Fruit fly (Drosophila melanogaster) whole organism, embryonic: ENCODE measurements around the gene Frq2.

Experiments used
- B-H1 ChIP-seq: fragments of 200-800 bp; sonication (Bioruptor generic); IDR thresholded peaks from 3 replicates; pipeline ENCODE4 v1.3.6; 2022; ENCODE audit warnings: missing biosample characterization, missing genetic modification characterization
- B-H2 ChIP-seq: fragments of 200-800 bp; sonication (Bioruptor generic); optimal IDR thresholded peaks from 2 replicates; lab custom pipeline; 2018; ENCODE audit warnings: missing biosample characterization, mild to moderate bottlenecking, missing genetic modification characterization
- BtbVII ChIP-seq: fragments of 200-800 bp; sonication (Bioruptor generic); optimal IDR thresholded peaks from 3 replicates; lab custom pipeline; 2017; ENCODE audit warnings: missing biosample characterization, mild to moderate bottlenecking, missing genetic modification characterization
- CG10366 ChIP-seq: fragments of 200-800 bp; sonication (Bioruptor generic); IDR thresholded peaks from 2 replicates; pipeline ENCODE4 v1.3.6; 2022; ENCODE audit warnings: missing biosample characterization, missing genetic modification characterization
- CG14441 ChIP-seq: fragments of 200-800 bp; sonication (Bioruptor generic); IDR thresholded peaks from 2 replicates; pipeline ENCODE4 v1.3.6; 2022; ENCODE audit warnings: missing biosample characterization, missing genetic modification characterization
- CG14860 ChIP-seq: fragments of 200-800 bp; sonication (Bioruptor generic); IDR thresholded peaks from 3 replicates; pipeline ENCODE4 v1.3.6; 2022; ENCODE audit warnings: missing biosample characterization, missing genetic modification characterization; ENCODE audit not compliant: partially characterized antibody
- CG1529 ChIP-seq: fragments of 200-800 bp; sonication (Bioruptor generic); optimal IDR thresholded peaks from 3 replicates; lab custom pipeline; 2018; ENCODE audit warnings: missing biosample characterization, missing genetic modification characterization
- CG15479 ChIP-seq: fragments of 200-800 bp; sonication (Bioruptor generic); optimal IDR thresholded peaks from 3 replicates; lab custom pipeline; 2019; ENCODE audit warnings: missing biosample characterization, mild to moderate bottlenecking, missing genetic modification characterization, moderate library complexity
- CG16813 ChIP-seq: fragments of 200-800 bp; sonication (Bioruptor generic); IDR thresholded peaks from 3 replicates; pipeline ENCODE4 v1.3.6; 2022; ENCODE audit warnings: missing biosample characterization, missing genetic modification characterization; ENCODE audit not compliant: partially characterized antibody
- CG17829 ChIP-seq: fragments of 200-800 bp; optimal IDR thresholded peaks from 2 replicates; lab custom pipeline; 2019; ENCODE audit warnings: missing biosample characterization, mild to moderate bottlenecking, missing genetic modification characterization, moderate library complexity
- CG18011 ChIP-seq: fragments of 200-800 bp; sonication (Bioruptor generic); optimal IDR thresholded peaks from 2 replicates; lab custom pipeline; 2017; ENCODE audit warnings: missing biosample characterization, missing genetic modification characterization, mild to moderate bottlenecking, moderate library complexity, missing genotype
- CG18262 ChIP-seq: fragments of 200-800 bp; optimal IDR thresholded peaks from 3 replicates; lab custom pipeline; 2019; ENCODE audit warnings: missing biosample characterization, mild to moderate bottlenecking, missing genetic modification characterization, moderate library complexity
- CG18764 ChIP-seq: fragments of 200-800 bp; sonication (Bioruptor generic); optimal IDR thresholded peaks from 3 replicates; lab custom pipeline; 2016; ENCODE audit warnings: missing biosample characterization, missing genetic modification characterization
- CG33557 ChIP-seq: fragments of 200-800 bp; sonication (Bioruptor generic); optimal IDR thresholded peaks from 2 replicates; lab custom pipeline; 2019; ENCODE audit warnings: missing biosample characterization, mild to moderate bottlenecking, missing genetic modification characterization, moderate library complexity
- CG4328 ChIP-seq: fragments of 200-800 bp; sonication (Bioruptor generic); optimal IDR thresholded peaks from 3 replicates; lab custom pipeline; 2017; ENCODE audit warnings: missing biosample characterization, missing genetic modification reagents, missing genetic modification characterization
- CG4707 ChIP-seq: fragments of 200-800 bp; sonication (Bioruptor generic); optimal IDR thresholded peaks from 2 replicates; lab custom pipeline; 2018; ENCODE audit warnings: missing biosample characterization, mild to moderate bottlenecking, missing genetic modification characterization, moderate library complexity
- CG7786 ChIP-seq: fragments of 200-800 bp; sonication (Bioruptor generic); optimal IDR thresholded peaks from 2 replicates; lab custom pipeline; 2016; ENCODE audit warnings: missing biosample characterization, missing genetic modification characterization
- CG8089 ChIP-seq: fragments of 200-800 bp; sonication (Bioruptor generic); optimal IDR thresholded peaks from 3 replicates; lab custom pipeline; 2016; ENCODE audit warnings: missing biosample characterization, missing genetic modification characterization
- CG8765 ChIP-seq: fragments of 200-800 bp; sonication (Bioruptor generic); IDR thresholded peaks from 2 replicates; pipeline ENCODE4 v1.3.6; 2022; ENCODE audit warnings: missing biosample characterization, missing genetic modification characterization
- CG8944 ChIP-seq: fragments of 200-800 bp; sonication (Bioruptor generic); optimal IDR thresholded peaks from 3 replicates; lab custom pipeline; 2016; ENCODE audit warnings: missing biosample characterization, missing genetic modification characterization
- CG9797 ChIP-seq: fragments of 200-800 bp; sonication (Bioruptor generic); optimal IDR thresholded peaks from 3 replicates; lab custom pipeline; 2018; ENCODE audit warnings: missing biosample characterization, mild to moderate bottlenecking, missing genetic modification characterization
- D19B ChIP-seq: fragments of 200-800 bp; sonication (Bioruptor generic); optimal IDR thresholded peaks from 2 replicates; lab custom pipeline; 2017; ENCODE audit warnings: missing biosample characterization, mild to moderate bottlenecking, missing genetic modification characterization
- E2f2 ChIP-seq: fragments of 200-800 bp; sonication (Bioruptor generic); IDR thresholded peaks from 2 replicates; pipeline ENCODE4 v1.3.6; 2022; ENCODE audit warnings: missing biosample characterization, missing genetic modification characterization
- ERR ChIP-seq: fragments of 200-800 bp; sonication (Bioruptor generic); optimal IDR thresholded peaks from 2 replicates; lab custom pipeline; 2016; ENCODE audit warnings: missing biosample characterization, missing genetic modification characterization
- Gsc ChIP-seq: fragments of 200-800 bp; sonication (Bioruptor generic); IDR thresholded peaks from 2 replicates; pipeline ENCODE4 v1.3.6; 2022; ENCODE audit warnings: missing biosample characterization, missing genetic modification characterization
- HHEX ChIP-seq: fragments of 200-800 bp; sonication (Bioruptor generic); optimal IDR thresholded peaks from 3 replicates; lab custom pipeline; 2017; ENCODE audit warnings: missing biosample characterization, mild to moderate bottlenecking, missing genetic modification characterization, missing genetic modification reagents
- Hmx ChIP-seq: fragments of 200-800 bp; sonication (Bioruptor generic); optimal IDR thresholded peaks from 2 replicates; lab custom pipeline; 2016; ENCODE audit warnings: missing biosample characterization, missing genetic modification characterization
- Meics ChIP-seq: fragments of 200-800 bp; sonication (Bioruptor generic); optimal IDR thresholded peaks from 2 replicates; lab custom pipeline; 2017; ENCODE audit warnings: missing biosample characterization, mild to moderate bottlenecking, missing genetic modification characterization
- NC2β ChIP-seq: fragments of 200-800 bp; sonication (Bioruptor generic); optimal IDR thresholded peaks from 2 replicates; lab custom pipeline; 2016; ENCODE audit warnings: missing biosample characterization, missing genetic modification characterization
- Oaz ChIP-seq: fragments of 200-800 bp; sonication (Bioruptor generic); IDR thresholded peaks from 2 replicates; pipeline ENCODE4 v1.3.6; 2022; ENCODE audit warnings: missing biosample characterization, missing genetic modification characterization
- Optix ChIP-seq: fragments of 200-800 bp; sonication (Bioruptor generic); IDR thresholded peaks from 3 replicates; pipeline ENCODE4 v1.3.6; 2022; ENCODE audit warnings: missing biosample characterization, missing genetic modification characterization
- Ssrp ChIP-seq: fragments of 200-800 bp; sonication (Bioruptor generic); optimal IDR thresholded peaks from 2 replicates; lab custom pipeline; 2018; ENCODE audit warnings: missing biosample characterization, mild to moderate bottlenecking, missing genetic modification characterization, moderate library complexity
- Usf ChIP-seq: fragments of 200-800 bp; sonication (Bioruptor generic); optimal IDR thresholded peaks from 2 replicates; lab custom pipeline; 2017; ENCODE audit warnings: missing genotype, missing biosample characterization, missing genetic modification characterization
- ap ChIP-seq: fragments of 200-800 bp; sonication (Bioruptor generic); IDR thresholded peaks from 2 replicates; pipeline ENCODE4 v1.3.6; 2022; ENCODE audit warnings: missing biosample characterization, missing genetic modification characterization
- bsh ChIP-seq, 2 experiments: fragments of 200-800 bp; sonication (Bioruptor generic); optimal IDR thresholded peaks; 2 replicates each; lab custom pipeline; 2017 to 2018; ENCODE audit warnings: mild to moderate bottlenecking in 2 of 2, missing biosample characterization in 2 of 2, missing genetic modification characterization in 2 of 2, moderate library complexity in 1 of 2
- dmrt99B ChIP-seq: fragments of 200-800 bp; sonication (Bioruptor generic); optimal IDR thresholded peaks from 2 replicates; lab custom pipeline; 2018; ENCODE audit warnings: missing biosample characterization, mild to moderate bottlenecking, missing genetic modification characterization, moderate library complexity
- gcm ChIP-seq: fragments of 200-800 bp; sonication (Bioruptor generic); optimal IDR thresholded peaks from 2 replicates; lab custom pipeline; 2019; ENCODE audit warnings: missing biosample characterization, mild to moderate bottlenecking, missing genetic modification characterization, moderate library complexity
- her ChIP-seq: fragments of 200-800 bp; sonication (Bioruptor generic); optimal IDR thresholded peaks from 2 replicates; lab custom pipeline; 2016; ENCODE audit warnings: missing biosample characterization, missing genetic modification characterization
- mam ChIP-seq: fragments of 200-800 bp; sonication (Bioruptor generic); optimal IDR thresholded peaks from 3 replicates; lab custom pipeline; 2016; ENCODE audit warnings: missing biosample characterization, missing genetic modification characterization
- mirr ChIP-seq: fragments of 200-800 bp; sonication (Bioruptor generic); optimal IDR thresholded peaks from 3 replicates; lab custom pipeline; 2018; ENCODE audit warnings: missing biosample characterization, mild to moderate bottlenecking, missing genetic modification characterization
- nau ChIP-seq: fragments of 200-800 bp; sonication (Bioruptor generic); optimal IDR thresholded peaks from 3 replicates; lab custom pipeline; 2017; ENCODE audit warnings: missing biosample characterization, mild to moderate bottlenecking, missing genetic modification characterization, missing genetic modification reagents
- nmo ChIP-seq: fragments of 200-800 bp; sonication (Bioruptor generic); optimal IDR thresholded peaks from 2 replicates; lab custom pipeline; 2018; ENCODE audit warnings: missing biosample characterization, mild to moderate bottlenecking, missing genetic modification characterization, moderate library complexity
- onecut ChIP-seq: fragments of 200-800 bp; sonication (Bioruptor generic); IDR thresholded peaks from 2 replicates; pipeline ENCODE4 v1.3.6; 2022; ENCODE audit warnings: missing biosample characterization, missing genetic modification characterization
- sc ChIP-seq, 3 experiments: fragments of >200 bp in 2 of 3; fragments of 200-800 bp in 1 of 3; sonication (Bioruptor generic) in 1 of 3; optimal IDR thresholded peaks; 2 replicates in 2 of 3; 3 replicates in 1 of 3; lab custom pipeline; 2017; ENCODE audit warnings: mild to moderate bottlenecking in 1 of 3, missing biosample characterization in 1 of 3, missing genetic modification characterization in 1 of 3, missing genetic modification reagents in 1 of 3
- slou ChIP-seq: fragments of 200-800 bp; sonication (Bioruptor generic); optimal IDR thresholded peaks from 3 replicates; lab custom pipeline; 2016; ENCODE audit warnings: missing biosample characterization, missing genetic modification characterization
- ssp ChIP-seq: fragments of 200-800 bp; sonication (Bioruptor generic); IDR thresholded peaks from 2 replicates; pipeline ENCODE4 v1.3.6; 2022; ENCODE audit warnings: missing biosample characterization, missing genetic modification characterization
- tio ChIP-seq: fragments of 200-800 bp; sonication (Bioruptor generic); optimal IDR thresholded peaks from 2 replicates; lab custom pipeline; 2017; ENCODE audit warnings: missing biosample characterization, missing genetic modification characterization, inconsistent platforms
- tna ChIP-seq: fragments of 200-800 bp; sonication (Bioruptor generic); IDR thresholded peaks from 2 replicates; pipeline ENCODE4 v1.3.6; 2022; ENCODE audit warnings: missing biosample characterization, missing genetic modification characterization; ENCODE audit not compliant: partially characterized antibody
- vfl ChIP-seq: fragments of 200-800 bp; sonication (Bioruptor generic); optimal IDR thresholded peaks from 2 replicates; lab custom pipeline; 2016; ENCODE audit warnings: missing biosample characterization, missing genetic modification characterization

Frq2 gene

dm6 chrX:18208079-18208865 is 30.9 kb downstream of the Frq2 start (continued):
- TF ChIP-seq gcm (GFP tag; lab: Kevin White, UChicago) (no peak), onecut (no peak), CG16813 (GFP tag; lab: Robert Waterston, UW) (no peak), mam (no peak), CG15479 (GFP tag; lab: Kevin White, UChicago) (no peak), nmo (GFP tag; lab: Kevin White, UChicago) (peak; percentile 65), ERR (GFP tag; lab: Kevin White, UChicago) (no peak), Hmx (no peak), BtbVII (no peak), B-H1 (no peak), nau (GFP tag; lab: Kevin White, UChicago) (no peak), CG8765 (GFP tag; lab: Robert Waterston, UW) (no peak), mirr (GFP tag; lab: Kevin White, UChicago) (no peak), CG18764 (GFP tag; lab: Kevin White, UChicago) (no peak), tio (GFP tag; lab: Kevin White, UChicago) (peak; percentile 19), CG33557 (peak; percentile 7), dmrt99B (peak; percentile 2), CG9797 (no peak), CG17829 (tag; lab: Kevin White, UChicago) (peak; percentile 37), CG4328 (GFP tag; lab: Kevin White, UChicago) (no peak), B-H2 (GFP tag; lab: Kevin White, UChicago) (no peak), CG18011 (no peak), slou (GFP tag; lab: Kevin White, UChicago) (no peak), Ssrp (peak; percentile 42), her (GFP tag; lab: Kevin White, UChicago) (no peak), vfl (GFP tag; lab: Kevin White, UChicago) (no peak), CG7786 (GFP tag; lab: Kevin White, UChicago) (no peak), CG14860 (GFP tag; lab: Robert Waterston, UW) (no peak), E2f2 (GFP tag; lab: Robert Waterston, UW) (no peak), NC2β (GFP tag; lab: Kevin White, UChicago) (no peak), CG14441 (no peak), ssp (no peak), tna (GFP tag; lab: Robert Waterston, UW) (no peak), sc (optimal IDR thresholded peaks at IDR 0.05; lab: Kevin White, UChicago) (no peak), sc (GFP tag; optimal IDR thresholded peaks at IDR 0.05; lab: Kevin White, UChicago) (peak; percentile 6), Oaz (no peak), CG18262 (tag; lab: Kevin White, UChicago) (peak; percentile 82), Meics (GFP tag; lab: Kevin White, UChicago) (no peak), CG1529 (GFP tag; lab: Kevin White, UChicago) (no peak), D19B (GFP tag; lab: Kevin White, UChicago) (peak; percentile 40), CG8944 (GFP tag; lab: Kevin White, UChicago) (no peak), bsh (GFP tag; optimal IDR thresholded peaks at IDR 0.05; lab: Kevin White, UChicago) (no peak), CG10366 (GFP tag; lab: Robert Waterston, UW) (no peak), Gsc (no peak), HHEX (GFP tag; lab: Kevin White, UChicago) (no peak), CG8089 (GFP tag; lab: Kevin White, UChicago) (no peak), CG4707 (GFP tag; lab: Kevin White, UChicago) (no peak), Optix (GFP tag; lab: Robert Waterston, UW) (no peak), Usf (GFP tag; lab: Kevin White, UChicago) (no peak), ap (GFP tag; lab: Robert Waterston, UW) (no peak)
